Fruit fly (Drosophila melanogaster) whole organism: ENCODE results near the gene bcn92.

Source experiments
- CG8478 ChIP-seq: fragments of >200 bp; optimal IDR thresholded peaks from 2 replicates; lab custom pipeline; 2018; ENCODE audit warnings: inconsistent platforms
- Dll ChIP-seq: fragments of >200 bp; optimal IDR thresholded peaks from 2 replicates; lab custom pipeline; 2017
- EcR ChIP-seq, 2 experiments: fragments of >200 bp; optimal IDR thresholded peaks; 2 replicates each; lab custom pipeline; 2017; ENCODE audit warnings: missing biosample characterization in 2 of 2, missing genetic modification characterization in 2 of 2, missing genetic modification reagents in 2 of 2
- pan ChIP-seq: fragments of >200 bp; optimal IDR thresholded peaks from 2 replicates; lab custom pipeline; 2017
- psq ChIP-seq: fragments of >200 bp; optimal IDR thresholded peaks from 2 replicates; lab custom pipeline; 2017
- usp ChIP-seq: fragments of >200 bp; optimal IDR thresholded peaks from 2 replicates; lab custom pipeline; 2017; ENCODE audit warnings: missing biosample characterization, missing genetic modification characterization, mixed read lengths

DNA sequence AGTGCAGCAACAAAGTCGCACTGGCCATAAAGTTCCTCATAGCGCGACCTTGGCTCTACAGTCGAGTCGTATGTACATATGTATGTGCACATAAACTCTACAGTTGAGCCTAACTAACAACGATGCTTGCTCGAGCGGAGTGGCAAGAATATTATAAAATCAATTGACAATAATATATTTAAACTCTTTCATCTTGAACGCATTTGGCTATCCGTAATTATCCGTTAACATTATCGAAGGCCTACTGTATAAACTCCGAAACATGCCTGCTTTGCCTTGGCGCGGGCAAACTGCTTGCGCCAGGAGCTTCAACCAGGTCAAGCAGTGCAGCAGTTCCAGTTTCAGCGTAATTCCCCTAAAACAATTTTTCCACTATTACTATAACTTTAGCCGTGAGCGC is 40.8 kb downstream of the bcn92 start:
- TF ChIP-seq pan (no peak), psq (lab: Kevin White, UChicago) (no peak), Dll (lab: Kevin White, UChicago) (no peak), CG8478 (lab: Kevin White, UChicago) (no peak), EcR (GFP tag; optimal IDR thresholded peaks at IDR 0.05; lab: Kevin White, UChicago) (no peak), usp (GFP tag; lab: Kevin White, UChicago) (no peak)
